Fruit fly (Drosophila melanogaster) whole organism, prepupa: Measurements from ENCODE around the gene Mal-B1.

Experiments
- CG32006 ChIP-seq: fragments of 200-800 bp; sonication (Bioruptor generic); optimal IDR thresholded peaks from 3 replicates; lab custom pipeline; 2017; ENCODE audit warnings: missing biosample characterization, mild to moderate bottlenecking, missing genetic modification characterization
- CG6276 ChIP-seq: fragments of 200-800 bp; sonication (Bioruptor generic); optimal IDR thresholded peaks from 2 replicates; lab custom pipeline; 2017; ENCODE audit warnings: missing biosample characterization, mild to moderate bottlenecking, missing genetic modification characterization
- CG9139 ChIP-seq: fragments of 200-800 bp; sonication (Bioruptor generic); optimal IDR thresholded peaks from 3 replicates; lab custom pipeline; 2017; ENCODE audit warnings: missing biosample characterization, mild to moderate bottlenecking, missing genetic modification characterization
- Hr38 ChIP-seq: sonication (Bioruptor generic); optimal IDR thresholded peaks from 2 replicates; lab custom pipeline; 2016; ENCODE audit warnings: missing biosample characterization, missing genetic modification characterization
- achi ChIP-seq: fragments of 200-800 bp; sonication (Bioruptor generic); optimal IDR thresholded peaks from 3 replicates; lab custom pipeline; 2016; ENCODE audit warnings: missing biosample characterization, missing genetic modification characterization
- cyc ChIP-seq: fragments of 200-800 bp; sonication (Bioruptor generic); optimal IDR thresholded peaks from 3 replicates; lab custom pipeline; 2016; ENCODE audit warnings: missing biosample characterization, missing genetic modification characterization
- net ChIP-seq: fragments of 200-800 bp; sonication (Bioruptor generic); optimal IDR thresholded peaks from 3 replicates; lab custom pipeline; 2016; ENCODE audit warnings: missing biosample characterization, missing genetic modification characterization
- pdm3 ChIP-seq: fragments of 200-800 bp; sonication (Bioruptor generic); optimal IDR thresholded peaks from 3 replicates; lab custom pipeline; 2016; ENCODE audit warnings: missing biosample characterization, missing genetic modification characterization

DNA sequence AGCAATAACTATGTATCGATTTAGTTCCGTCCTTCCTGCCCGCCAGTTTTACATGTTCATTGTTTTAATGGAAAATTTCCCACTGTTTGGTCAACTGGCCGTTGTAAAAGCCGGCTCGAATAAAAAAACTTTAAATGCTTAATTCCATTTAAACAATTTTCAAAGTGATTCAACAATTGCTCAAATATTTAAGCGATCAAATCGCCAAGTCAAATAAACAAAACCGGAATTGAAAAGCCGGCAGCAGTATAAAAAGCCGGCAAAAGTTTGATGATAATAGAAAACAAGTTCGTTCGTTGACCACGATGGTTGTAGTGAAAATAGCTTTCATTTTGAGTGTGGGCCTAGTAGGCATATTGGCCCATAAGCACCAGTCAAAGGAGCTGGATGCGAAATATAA, at the start of gene Mal-B1:
- no peak for TF ChIP-seq pdm3 (GFP tag; lab: Kevin White, UChicago)
- no peak for TF ChIP-seq CG32006 (GFP tag; lab: Kevin White, UChicago)
- TF ChIP-seq cyc (GFP tag; lab: Kevin White, UChicago) = no peak
- no peak for TF ChIP-seq Hr38
- TF ChIP-seq CG6276 (GFP tag; lab: Kevin White, UChicago) = no peak
- TF ChIP-seq achi = no peak
- no peak for TF ChIP-seq CG9139 (GFP tag; lab: Kevin White, UChicago)
- TF ChIP-seq net (GFP tag; lab: Kevin White, UChicago) = no peak
